Fruit fly (Drosophila melanogaster) whole organism, prepupa: ENCODE results near the gene Acsf2.

Experiments
- CG11762 ChIP-seq: fragments of 200-800 bp; sonication (Bioruptor generic); optimal IDR thresholded peaks from 3 replicates; lab custom pipeline; 2016; ENCODE audit warnings: missing biosample characterization, missing genetic modification characterization; ENCODE audit not compliant: insufficient read depth
- CG16779 ChIP-seq: fragments of 200-800 bp; sonication (Bioruptor generic); optimal IDR thresholded peaks from 3 replicates; lab custom pipeline; 2017; ENCODE audit warnings: missing biosample characterization, mild to moderate bottlenecking, missing genetic modification characterization
- CG4318 ChIP-seq: fragments of 200-800 bp; sonication (Bioruptor generic); optimal IDR thresholded peaks from 3 replicates; lab custom pipeline; 2017; ENCODE audit warnings: missing biosample characterization, mild to moderate bottlenecking, missing genetic modification characterization
- CG6163 ChIP-seq: fragments of 200-800 bp; sonication (Bioruptor generic); IDR thresholded peaks from 3 replicates; pipeline ENCODE4 v1.3.6; 2022; ENCODE audit warnings: missing biosample characterization, missing genetic modification characterization
- CG7368 ChIP-seq: fragments of 200-800 bp; sonication (Bioruptor generic); optimal IDR thresholded peaks from 3 replicates; lab custom pipeline; 2016; ENCODE audit warnings: missing biosample characterization, missing genetic modification characterization
- CG8119 ChIP-seq: fragments of 200-800 bp; sonication (Bioruptor generic); IDR thresholded peaks from 3 replicates; pipeline ENCODE4 v1.3.6; 2022; ENCODE audit warnings: missing biosample characterization, missing genetic modification characterization
- Gug ChIP-seq: fragments of 200-800 bp; sonication (Bioruptor generic); IDR thresholded peaks from 2 replicates; pipeline ENCODE4 v1.3.6; 2022; ENCODE audit warnings: missing biosample characterization, missing genetic modification characterization
- Hr39 ChIP-seq: fragments of 200-800 bp; sonication (Bioruptor generic); optimal IDR thresholded peaks from 2 replicates; lab custom pipeline; 2016; ENCODE audit warnings: missing biosample characterization, missing genetic modification characterization
- dac ChIP-seq: fragments of 200-800 bp; sonication (Bioruptor generic); optimal IDR thresholded peaks from 2 replicates; lab custom pipeline; 2017; ENCODE audit warnings: missing biosample characterization, mild to moderate bottlenecking, missing genetic modification characterization
- dsx ChIP-seq: fragments of 200-800 bp; optimal IDR thresholded peaks from 3 replicates; lab custom pipeline; 2019; ENCODE audit warnings: missing biosample characterization, mild to moderate bottlenecking, missing genetic modification characterization, moderate library complexity; ENCODE audit not compliant: poor library complexity, severe bottlenecking
- esn ChIP-seq: fragments of 200-800 bp; sonication (Bioruptor generic); optimal IDR thresholded peaks from 2 replicates; lab custom pipeline; 2016; ENCODE audit warnings: missing biosample characterization, mild to moderate bottlenecking, missing genetic modification characterization, moderate library complexity
- net ChIP-seq: fragments of 200-800 bp; sonication (Bioruptor generic); optimal IDR thresholded peaks from 3 replicates; lab custom pipeline; 2016; ENCODE audit warnings: missing biosample characterization, missing genetic modification characterization
- svp ChIP-seq: fragments of 200-800 bp; sonication (Bioruptor generic); peaks from one replicate; lab custom pipeline; 2016; ENCODE audit warnings: missing biosample characterization, missing genetic modification characterization

- TF ChIP-seq Hr39 (GFP tag; lab: Kevin White, UChicago) (peak; percentile 89), Gug (GFP tag; lab: Robert Waterston, UW) (peak; percentile 73), esn (GFP tag; lab: Kevin White, UChicago) (peak; percentile 94), svp (peak; percentile 92), net (GFP tag; lab: Kevin White, UChicago) (peak; percentile 86), dac (GFP tag; lab: Kevin White, UChicago) (no peak), CG6163 (GFP tag; lab: Robert Waterston, UW) (peak; percentile 91), CG16779 (tag; lab: Kevin White, UChicago) (peak; percentile 86), CG7368 (GFP tag; lab: Kevin White, UChicago) (peak; percentile 87), CG4318 (GFP tag; lab: Kevin White, UChicago) (peak; percentile 53), dsx (GFP tag; lab: Kevin White, UChicago) (peak; percentile 96), CG11762 (GFP tag; lab: Kevin White, UChicago) (peak; percentile 90), CG8119 (peak; percentile 78)
Measured at dm6 chr2L:5292643-5292963, 49.4 kb downstream of the Acsf2 start.
